Worm (Caenorhabditis elegans) whole organism, early embryonic: ENCODE results near the gene T25B6.3.

Experiments
- B0310.2 ChIP-seq: sonication (generic microtip); optimal IDR thresholded peaks from 2 replicates; lab custom pipeline; 2016; ENCODE audit warnings: mild to moderate bottlenecking, missing genetic modification characterization, missing compliant biosample characterization
- F13C5.2 ChIP-seq: sonication (generic microtip); optimal IDR thresholded peaks from 2 replicates; lab custom pipeline; 2017; ENCODE audit warnings: mild to moderate bottlenecking, missing genetic modification characterization, inconsistent platforms, missing compliant biosample characterization
- aly-1 ChIP-seq: sonication (generic microtip); optimal IDR thresholded peaks from 2 replicates; lab custom pipeline; 2016; ENCODE audit warnings: missing genetic modification characterization, missing compliant biosample characterization
- ama-1 ChIP-seq: fragments of 150-350 bp; optimal IDR thresholded peaks from 2 replicates; lab custom pipeline; 2014
- ceh-13 ChIP-seq: fragments of 200-800 bp; sonication (Bioruptor generic); optimal IDR thresholded peaks from 2 replicates; lab custom pipeline; 2018; ENCODE audit warnings: mild to moderate bottlenecking, missing genetic modification characterization, missing compliant biosample characterization
- ceh-36 ChIP-seq: sonication (generic microtip); optimal IDR thresholded peaks from 2 replicates; lab custom pipeline; 2016; ENCODE audit warnings: missing genetic modification characterization, inconsistent platforms, missing compliant biosample characterization
- ets-7 ChIP-seq: sonication (generic microtip); optimal IDR thresholded peaks from 2 replicates; lab custom pipeline; 2016; ENCODE audit warnings: missing genotype, missing genetic modification characterization, missing compliant biosample characterization
- flt-1 ChIP-seq: fragments of 200-800 bp; sonication (Bioruptor generic); IDR thresholded peaks from 2 replicates; pipeline ENCODE4 v1.3.6; 2022; ENCODE audit warnings: missing genetic modification characterization, missing compliant biosample characterization
- hmbx-1 ChIP-seq: sonication (generic microtip); optimal IDR thresholded peaks from 2 replicates; lab custom pipeline; 2016; ENCODE audit warnings: mild to moderate bottlenecking, missing genetic modification characterization, missing compliant biosample characterization
- hmg-4 ChIP-seq: fragments of 200-800 bp; sonication (Bioruptor generic); optimal IDR thresholded peaks from 2 replicates; lab custom pipeline; 2018; ENCODE audit warnings: mild to moderate bottlenecking, missing genetic modification characterization, missing compliant biosample characterization
- hnd-1 ChIP-seq: sonication (generic microtip); optimal IDR thresholded peaks from 2 replicates; lab custom pipeline; 2016; ENCODE audit warnings: missing genetic modification characterization, missing compliant biosample characterization
- pes-1 ChIP-seq: fragments of 200-800 bp; sonication (Bioruptor generic); IDR thresholded peaks from 2 replicates; pipeline ENCODE4 v1.3.6; 2022; ENCODE audit warnings: missing genetic modification reagents, missing genetic modification characterization, missing compliant biosample characterization
- scrt-1 ChIP-seq: fragments of 200-800 bp; sonication (Bioruptor generic); IDR thresholded peaks from 2 replicates; pipeline ENCODE4 v1.3.6; 2022; ENCODE audit warnings: missing genetic modification characterization, missing compliant biosample characterization
- sea-1 ChIP-seq: fragments of 200-800 bp; sonication (Bioruptor generic); conservative IDR thresholded peaks from 2 replicates; pipeline ENCODE4 v1.3.6; 2022; ENCODE audit warnings: missing genetic modification characterization, missing compliant biosample characterization
- tbx-11 ChIP-seq: fragments of 200-800 bp; sonication (Bioruptor generic); IDR thresholded peaks from 2 replicates; pipeline ENCODE4 v1.3.6; 2022; ENCODE audit warnings: missing genetic modification characterization, missing compliant biosample characterization
- tbx-37 ChIP-seq: fragments of 200-800 bp; sonication (Bioruptor generic); conservative IDR thresholded peaks from 2 replicates; pipeline ENCODE4 v1.3.6; 2022; ENCODE audit warnings: missing genetic modification reagents, missing genetic modification characterization, missing compliant biosample characterization
- tra-4 ChIP-seq: sonication (generic microtip); optimal IDR thresholded peaks from 2 replicates; lab custom pipeline; 2017; ENCODE audit warnings: missing genetic modification characterization, missing compliant biosample characterization

T25B6.3 gene

DNA sequence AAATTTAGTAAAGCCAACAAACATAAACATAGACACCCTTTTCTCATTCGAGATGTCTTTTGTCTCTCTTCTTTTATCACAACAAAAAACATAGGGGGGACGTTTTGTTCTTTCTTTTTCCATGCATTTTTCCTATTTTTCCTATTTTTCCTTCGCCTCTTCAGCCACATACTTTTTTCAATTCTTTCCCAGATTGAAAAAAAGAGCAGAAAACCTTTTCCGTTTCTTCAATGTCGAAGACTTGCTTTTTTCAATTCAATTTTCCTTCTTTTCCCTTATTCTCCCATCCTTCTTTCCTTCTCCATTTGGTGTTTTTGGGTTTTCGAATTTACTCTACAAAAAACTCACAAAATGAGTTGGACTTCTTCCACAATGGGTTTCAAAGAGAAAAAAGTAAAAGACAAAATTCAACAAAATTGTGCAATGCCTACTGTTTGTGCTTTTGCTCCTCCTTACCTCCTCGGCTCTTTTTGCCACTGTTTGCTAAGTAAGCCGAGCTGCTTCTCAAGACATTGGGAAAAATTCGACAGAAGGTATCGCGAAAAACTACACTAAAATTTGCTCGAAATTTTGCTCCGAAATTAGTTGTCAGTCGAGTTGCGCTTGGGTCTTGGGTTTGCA, 30.8 kb upstream of the T25B6.3 start:
- TF ChIP-seq F13C5.2 (tag; lab: Kevin White, UChicago), result no peak
- no peak for TF ChIP-seq aly-1 (tag; lab: Kevin White, UChicago)
- TF ChIP-seq scrt-1 (GFP tag; lab: Robert Waterston, UW), result no peak
- no peak for TF ChIP-seq tbx-37
- TF ChIP-seq ceh-36 (tag; lab: Kevin White, UChicago), result no peak
- no peak for TF ChIP-seq ets-7 (tag; lab: Kevin White, UChicago)
- no peak for TF ChIP-seq sea-1 (GFP tag; lab: Robert Waterston, UW)
- no peak for TF ChIP-seq ama-1 (lab: Kevin White, UChicago)
- TF ChIP-seq ceh-13 (GFP tag; lab: Kevin White, UChicago), result no peak
- TF ChIP-seq hmbx-1 (tag; lab: Kevin White, UChicago), result no peak
- TF ChIP-seq B0310.2 (tag; lab: Kevin White, UChicago), result no peak
- no peak for TF ChIP-seq tra-4

DNA sequence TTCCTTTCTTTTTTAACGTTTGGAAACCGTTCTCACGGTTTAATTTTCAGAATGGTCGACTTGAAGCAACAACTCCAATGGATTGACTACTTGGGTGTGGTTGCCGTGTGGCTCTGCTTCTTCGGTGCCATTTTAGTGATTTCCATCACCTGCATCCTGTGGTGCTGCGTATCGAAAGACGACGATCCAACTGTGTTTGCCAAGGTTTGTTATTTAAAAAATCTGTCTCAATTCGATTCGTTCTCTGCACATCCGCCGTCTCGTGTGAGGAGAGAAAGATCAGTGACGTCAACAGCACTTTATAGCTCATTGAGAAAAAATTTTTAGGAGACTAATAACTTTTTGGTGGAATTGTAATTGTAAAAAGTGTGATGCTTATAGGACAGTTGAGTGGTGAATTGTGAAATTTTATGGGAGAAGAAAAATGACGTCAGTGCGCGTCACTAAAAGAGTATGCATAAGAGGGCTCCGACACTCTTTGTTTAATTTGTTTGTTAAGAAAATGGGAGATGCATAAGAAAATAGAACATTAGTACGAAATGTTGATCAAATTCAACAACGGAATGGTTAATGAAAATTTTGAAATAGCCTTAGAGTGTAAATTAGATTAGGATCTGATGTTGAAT, 29.8 kb upstream of the T25B6.3 start, which contains the start of gene C24A3.2:
Gene C24A3.2, plus strand, starts transcription at position 51 of the 626 bp plus-strand sequence.
- TF ChIP-seq hnd-1 (tag; lab: Kevin White, UChicago) (no peak), ceh-13 (GFP tag; lab: Kevin White, UChicago) (no peak), scrt-1 (GFP tag; lab: Robert Waterston, UW) (no peak), flt-1 (GFP tag; lab: Robert Waterston, UW) (no peak), F13C5.2 (tag; lab: Kevin White, UChicago) (no peak), tbx-37 (no peak), ets-7 (tag; lab: Kevin White, UChicago) (no peak), ceh-36 (tag; lab: Kevin White, UChicago) (no peak), B0310.2 (tag; lab: Kevin White, UChicago) (no peak), tra-4 (no peak), hmbx-1 (tag; lab: Kevin White, UChicago) (no peak), pes-1 (GFP tag; lab: Robert Waterston, UW) (no peak)

DNA sequence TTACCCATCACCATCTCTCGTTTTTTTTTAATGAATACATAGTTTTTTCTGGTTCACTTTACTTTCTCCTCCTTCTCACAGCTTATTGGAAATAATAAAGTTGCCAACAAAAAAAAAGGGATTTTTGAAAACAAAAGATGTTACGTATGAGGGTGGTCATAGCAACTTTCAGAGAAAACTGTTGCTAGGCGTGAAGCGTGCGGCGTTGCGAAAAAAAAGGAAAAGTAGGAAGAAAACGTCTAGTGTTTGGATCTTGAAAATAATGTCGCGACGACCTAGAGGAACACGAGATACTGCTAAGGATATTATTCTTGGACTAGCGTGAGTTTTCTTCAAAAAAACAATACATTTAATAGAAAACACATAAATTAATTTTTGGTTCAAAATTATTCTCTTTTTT, 28.6 kb upstream of the T25B6.3 start, which contains the start of gene C24A3.1:
Gene C24A3.1, plus strand, starts transcription at position 263 of the 400 bp plus-strand sequence.
- TF ChIP-seq ama-1 (lab: Kevin White, UChicago) (no peak), aly-1 (tag; lab: Kevin White, UChicago) (no peak), ceh-13 (GFP tag; lab: Kevin White, UChicago) (no peak), hmg-4 (GFP tag; lab: Kevin White, UChicago) (no peak), hmbx-1 (tag; lab: Kevin White, UChicago) (no peak), ceh-36 (tag; lab: Kevin White, UChicago) (no peak), ets-7 (tag; lab: Kevin White, UChicago) (no peak), tbx-37 (no peak)

DNA sequence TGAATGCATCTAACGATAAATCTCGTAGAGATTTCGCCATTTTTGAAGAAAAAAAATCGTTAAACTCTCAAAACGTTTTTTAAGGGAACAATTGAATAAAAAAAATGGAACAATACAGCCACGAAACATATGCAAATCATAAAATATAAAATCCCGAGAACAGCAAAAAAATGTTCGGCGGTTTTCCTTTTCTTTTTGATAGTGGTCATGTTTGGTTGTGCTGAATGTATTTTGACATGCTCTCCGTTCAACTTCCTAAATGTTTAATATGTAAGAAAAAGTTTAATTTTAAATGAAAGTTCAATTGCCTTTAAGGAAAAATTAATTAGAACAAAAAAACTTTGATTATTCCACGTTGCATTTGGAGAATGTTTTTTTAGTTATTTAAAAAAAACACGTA, 17.0 kb upstream of the T25B6.3 start, which contains the start of gene C24A3.9:
Gene C24A3.9, minus strand, starts transcription at position 101 of the 400 bp plus-strand sequence.
- TF ChIP-seq scrt-1 (GFP tag; lab: Robert Waterston, UW) (no peak), B0310.2 (tag; lab: Kevin White, UChicago) (no peak), hmg-4 (GFP tag; lab: Kevin White, UChicago) (no peak), ceh-36 (tag; lab: Kevin White, UChicago) (no peak), ets-7 (tag; lab: Kevin White, UChicago) (no peak), tbx-11 (GFP tag; lab: Robert Waterston, UW) (no peak), ceh-13 (GFP tag; lab: Kevin White, UChicago) (no peak), aly-1 (tag; lab: Kevin White, UChicago) (no peak), flt-1 (GFP tag; lab: Robert Waterston, UW) (no peak), ama-1 (lab: Kevin White, UChicago) (no peak), sea-1 (GFP tag; lab: Robert Waterston, UW) (no peak), hmbx-1 (tag; lab: Kevin White, UChicago) (no peak)

DNA sequence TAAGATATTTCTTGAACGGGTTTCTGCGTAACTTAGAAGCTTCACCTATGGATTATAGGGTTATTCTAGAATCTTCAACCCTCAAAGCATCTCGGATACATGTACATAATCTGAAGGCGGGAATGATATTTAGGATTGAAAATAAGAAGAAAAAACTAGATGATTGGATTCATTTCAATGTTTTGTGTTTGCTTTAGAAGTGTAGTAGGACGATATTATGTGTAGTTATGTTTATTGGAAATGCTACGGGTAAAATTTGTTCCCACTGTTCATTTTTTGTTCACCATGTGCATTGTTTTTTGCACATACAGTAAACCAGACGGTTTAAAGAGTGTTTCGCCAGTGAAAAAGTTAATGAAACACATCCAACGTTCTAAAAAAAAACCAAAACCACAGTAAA, 15.9 kb upstream of the T25B6.3 start:
- TF ChIP-seq ceh-13 (GFP tag; lab: Kevin White, UChicago), result no peak
- TF ChIP-seq hnd-1 (tag; lab: Kevin White, UChicago), result no peak
- TF ChIP-seq tra-4, result no peak
- TF ChIP-seq hmbx-1 (tag; lab: Kevin White, UChicago), result no peak
- no peak for TF ChIP-seq tbx-37
- TF ChIP-seq ama-1 (lab: Kevin White, UChicago), result no peak
- no peak for TF ChIP-seq hmg-4 (GFP tag; lab: Kevin White, UChicago)
- TF ChIP-seq sea-1 (GFP tag; lab: Robert Waterston, UW), result no peak
- TF ChIP-seq ets-7 (tag; lab: Kevin White, UChicago), result no peak
- no peak for TF ChIP-seq F13C5.2 (tag; lab: Kevin White, UChicago)
- TF ChIP-seq scrt-1 (GFP tag; lab: Robert Waterston, UW), result no peak
- no peak for TF ChIP-seq ceh-36 (tag; lab: Kevin White, UChicago)
- no peak for TF ChIP-seq B0310.2 (tag; lab: Kevin White, UChicago)
- TF ChIP-seq flt-1 (GFP tag; lab: Robert Waterston, UW), result no peak
- TF ChIP-seq aly-1 (tag; lab: Kevin White, UChicago), result no peak
- no peak for TF ChIP-seq pes-1 (GFP tag; lab: Robert Waterston, UW)
- TF ChIP-seq tbx-11 (GFP tag; lab: Robert Waterston, UW), result no peak

DNA sequence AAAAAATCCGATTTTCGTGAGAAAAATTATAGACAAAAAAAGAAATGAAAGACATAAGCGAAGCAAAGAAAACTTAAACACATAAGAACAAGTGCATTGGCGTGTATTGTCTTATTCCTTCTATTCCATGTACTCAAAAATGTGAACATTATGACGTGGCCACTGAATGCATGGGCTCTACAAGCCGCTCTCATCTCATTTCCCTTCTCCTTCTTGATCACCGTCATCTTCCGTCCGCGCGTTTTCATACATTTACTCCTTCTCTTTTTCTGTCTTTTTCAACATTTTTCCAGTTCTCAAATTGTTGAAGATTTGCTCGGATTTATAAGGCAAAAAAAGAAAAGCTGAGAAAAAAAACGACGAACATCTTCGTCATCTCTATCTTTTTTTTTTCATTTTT, 13.0 kb upstream of the T25B6.3 start:
- no peak for TF ChIP-seq ceh-36 (tag; lab: Kevin White, UChicago)
- no peak for TF ChIP-seq F13C5.2 (tag; lab: Kevin White, UChicago)
- no peak for TF ChIP-seq flt-1 (GFP tag; lab: Robert Waterston, UW)
- TF ChIP-seq tbx-37, result no peak
- no peak for TF ChIP-seq scrt-1 (GFP tag; lab: Robert Waterston, UW)
- TF ChIP-seq hmbx-1 (tag; lab: Kevin White, UChicago), result no peak
- no peak for TF ChIP-seq aly-1 (tag; lab: Kevin White, UChicago)
- no peak for TF ChIP-seq hmg-4 (GFP tag; lab: Kevin White, UChicago)
- no peak for TF ChIP-seq tra-4
- no peak for TF ChIP-seq tbx-11 (GFP tag; lab: Robert Waterston, UW)
- no peak for TF ChIP-seq ceh-13 (GFP tag; lab: Kevin White, UChicago)
- TF ChIP-seq sea-1 (GFP tag; lab: Robert Waterston, UW), result no peak
- no peak for TF ChIP-seq ama-1 (lab: Kevin White, UChicago)
- TF ChIP-seq pes-1 (GFP tag; lab: Robert Waterston, UW), result no peak
